Worm (Caenorhabditis elegans): ENCODE data around the gene irld-26.

DNA sequence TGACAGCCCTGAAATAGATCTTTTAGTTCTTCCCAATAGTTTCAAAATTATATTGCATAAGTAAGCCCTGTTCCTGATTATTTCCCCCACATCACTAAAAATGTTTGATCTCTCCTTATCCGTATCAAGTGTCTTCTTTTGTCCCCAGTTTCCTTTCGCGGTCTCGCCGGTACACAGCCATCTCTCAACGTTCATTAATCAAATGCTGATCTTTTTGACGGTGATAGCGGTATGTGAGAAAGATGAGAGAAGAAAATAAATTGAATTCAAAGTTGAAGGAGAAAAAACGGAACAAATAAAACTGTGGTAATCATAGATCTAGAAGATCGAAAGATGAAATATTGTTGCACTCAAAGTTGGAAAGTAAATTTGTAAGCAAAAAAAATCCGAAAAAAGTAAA lies 6.7 kb downstream of the irld-26 start:
- TF ChIP-seq lin-15B (tag; optimal IDR thresholded peaks at IDR 0.05) (no peak), mdl-1 (tag; optimal IDR thresholded peaks at IDR 0.05) (no peak), egl-27 (tag; optimal IDR thresholded peaks at IDR 0.05) (no peak), lsy-2 (tag; optimal IDR thresholded peaks at IDR 0.05) (no peak), nhr-28 (tag; optimal IDR thresholded peaks at IDR 0.05) (no peak), fos-1 (tag; optimal IDR thresholded peaks at IDR 0.05) (no peak), xbp-1 (tag; optimal IDR thresholded peaks at IDR 0.05) (no peak), hlh-17 (GFP tag; optimal IDR thresholded peaks at IDR 0.05; ENCODE audit: borderline replicate concordance) (no peak), ztf-4 (tag; optimal IDR thresholded peaks at IDR 0.05) (no peak), blmp-1 (tag; optimal IDR thresholded peaks at IDR 0.05) (peak; percentile 54), tlp-1 (tag; optimal IDR thresholded peaks at IDR 0.05) (no peak), unc-62 (GFP tag; optimal IDR thresholded peaks at IDR 0.05) (no peak)
